Worm (Caenorhabditis elegans) whole organism, young adult: ENCODE results near the gene mac-1.

Source experiments
- B0035.1 ChIP-seq: sonication (generic microtip); optimal IDR thresholded peaks from 2 replicates; lab custom pipeline; 2016; ENCODE audit warnings: missing genetic modification characterization, mild to moderate bottlenecking, missing compliant biosample characterization, missing genotype, missing genetic modification reagents
- B0261.1 ChIP-seq: sonication (generic microtip); optimal IDR thresholded peaks from 2 replicates; lab custom pipeline; 2016; ENCODE audit warnings: mild to moderate bottlenecking, missing genetic modification characterization, moderate library complexity, missing compliant biosample characterization
- B0336.3 ChIP-seq: fragments of 200-800 bp; sonication (Bioruptor generic); IDR thresholded peaks from 2 replicates; pipeline ENCODE4 v1.3.6; 2022; ENCODE audit warnings: missing genetic modification characterization, missing compliant biosample characterization
- F22D6.2 ChIP-seq: sonication (generic microtip); optimal IDR thresholded peaks from 2 replicates; lab custom pipeline; 2016; ENCODE audit warnings: mild to moderate bottlenecking, missing genetic modification characterization, missing compliant biosample characterization
- F23B12.7 ChIP-seq: sonication (generic microtip); optimal IDR thresholded peaks from 2 replicates; lab custom pipeline; 2017; ENCODE audit warnings: missing genetic modification characterization, mild to moderate bottlenecking, missing compliant biosample characterization, antibody characterized with exemption, moderate library complexity; ENCODE audit not compliant: insufficient read depth
- F33H1.4 ChIP-seq: fragments of 200-800 bp; sonication (Bioruptor generic); IDR thresholded peaks from 2 replicates; pipeline ENCODE4 v1.3.6; 2022; ENCODE audit warnings: missing genetic modification reagents, missing genetic modification characterization, missing compliant biosample characterization
- F37B4.10 ChIP-seq: fragments of 200-800 bp; sonication (Bioruptor generic); IDR thresholded peaks from 2 replicates; pipeline ENCODE4 v1.3.6; 2022; ENCODE audit warnings: missing genetic modification characterization, missing compliant biosample characterization
- F57A8.1 ChIP-seq: fragments of 200-800 bp; sonication (Bioruptor generic); optimal IDR thresholded peaks from 2 replicates; lab custom pipeline; 2018; ENCODE audit warnings: mild to moderate bottlenecking, missing genetic modification characterization, moderate library complexity, missing compliant biosample characterization
- K11D2.4 ChIP-seq: fragments of 200-800 bp; sonication (Bioruptor generic); IDR thresholded peaks from 2 replicates; pipeline ENCODE4 v1.3.6; 2022; ENCODE audit warnings: missing genetic modification reagents, missing genetic modification characterization, missing compliant biosample characterization
- K12H6.12 ChIP-seq: fragments of 200-800 bp; sonication (Bioruptor generic); optimal IDR thresholded peaks from 2 replicates; lab custom pipeline; 2018; ENCODE audit warnings: mild to moderate bottlenecking, missing genetic modification characterization, missing compliant biosample characterization
- T26A5.8 ChIP-seq: sonication (generic microtip); optimal IDR thresholded peaks from 2 replicates; lab custom pipeline; 2016; ENCODE audit warnings: missing genetic modification characterization, missing compliant biosample characterization
- Y53F4B.3 ChIP-seq: fragments of 200-800 bp; sonication (Bioruptor generic); IDR thresholded peaks from 2 replicates; pipeline ENCODE4 v1.3.6; 2022; ENCODE audit warnings: missing genetic modification reagents, missing genetic modification characterization, missing compliant biosample characterization
- ZK185.1 ChIP-seq: sonication (generic microtip); optimal IDR thresholded peaks from 2 replicates; lab custom pipeline; 2016; ENCODE audit warnings: mild to moderate bottlenecking, missing genetic modification characterization, missing compliant biosample characterization; ENCODE audit not compliant: poor library complexity, severe bottlenecking
- bed-1 ChIP-seq: fragments of 200-800 bp; sonication (Bioruptor generic); IDR thresholded peaks from 2 replicates; pipeline ENCODE4 v1.3.6; 2022; ENCODE audit warnings: missing genetic modification reagents, missing genetic modification characterization, missing compliant biosample characterization
- cebp-1 ChIP-seq, 2 experiments: fragments of 200-800 bp in 1 of 2; sonication (Bioruptor generic) in 1 of 2; sonication (generic microtip) in 1 of 2; IDR thresholded peaks in 1 of 2; optimal IDR thresholded peaks in 1 of 2; 2 replicates each; pipeline versions ENCODE4 v1.3.6 to Lab custom; 2017 to 2022; ENCODE audit warnings: missing compliant biosample characterization in 2 of 2, missing genetic modification characterization in 2 of 2, mild to moderate bottlenecking in 1 of 2, missing genetic modification reagents in 1 of 2, moderate library complexity in 1 of 2
- cebp-2 ChIP-seq: fragments of 200-800 bp; sonication (Bioruptor generic); IDR thresholded peaks from 2 replicates; pipeline ENCODE4 v1.3.6; 2022; ENCODE audit warnings: missing genetic modification characterization, missing compliant biosample characterization
- ceh-40 ChIP-seq: fragments of 200-800 bp; sonication (Bioruptor generic); IDR thresholded peaks from 2 replicates; pipeline ENCODE4 v1.3.6; 2022; ENCODE audit warnings: missing genetic modification characterization, missing compliant biosample characterization
- ekl-4 ChIP-seq: fragments of 200-800 bp; sonication (Bioruptor generic); IDR thresholded peaks from 2 replicates; pipeline ENCODE4 v1.3.6; 2022; ENCODE audit warnings: missing genetic modification reagents, missing genetic modification characterization, missing compliant biosample characterization
- ets-4 ChIP-seq: fragments of 200-800 bp; sonication (Bioruptor generic); optimal IDR thresholded peaks from 2 replicates; lab custom pipeline; 2018; ENCODE audit warnings: mild to moderate bottlenecking, missing genetic modification characterization, missing compliant biosample characterization
- fkh-3 ChIP-seq: sonication (generic microtip); optimal IDR thresholded peaks from 2 replicates; lab custom pipeline; 2016; ENCODE audit warnings: mild to moderate bottlenecking, missing genetic modification characterization, missing compliant biosample characterization
- hmg-20 ChIP-seq: fragments of 200-800 bp; sonication (Bioruptor generic); IDR thresholded peaks from 2 replicates; pipeline ENCODE4 v1.3.6; 2022; ENCODE audit warnings: missing genetic modification reagents, missing genetic modification characterization, missing compliant biosample characterization
- let-607 ChIP-seq, 2 experiments: fragments of 200-800 bp in 1 of 2; sonication (Bioruptor generic) in 1 of 2; sonication (generic microtip) in 1 of 2; optimal IDR thresholded peaks; 2 replicates each; lab custom pipeline; 2016 to 2018; ENCODE audit warnings: mild to moderate bottlenecking in 2 of 2, missing compliant biosample characterization in 2 of 2, missing genetic modification characterization in 2 of 2, moderate library complexity in 2 of 2, missing genotype in 1 of 2
- lin-26 ChIP-seq: fragments of 200-800 bp; sonication (Bioruptor generic); IDR thresholded peaks from 2 replicates; pipeline ENCODE4 v1.3.6; 2022; ENCODE audit warnings: missing genetic modification reagents, missing genetic modification characterization, missing compliant biosample characterization
- madf-10 ChIP-seq: sonication (generic microtip); optimal IDR thresholded peaks from 2 replicates; lab custom pipeline; 2016; ENCODE audit warnings: mild to moderate bottlenecking, missing genetic modification characterization, missing compliant biosample characterization
- madf-6 ChIP-seq: fragments of 200-800 bp; sonication (Bioruptor generic); IDR thresholded peaks from 2 replicates; pipeline ENCODE4 v1.3.6; 2022; ENCODE audit warnings: missing genetic modification reagents, missing genetic modification characterization, missing compliant biosample characterization
- mes-4 ChIP-seq: sonication (generic microtip); optimal IDR thresholded peaks from 2 replicates; lab custom pipeline; 2016; ENCODE audit warnings: missing genotype, missing genetic modification characterization, missing compliant biosample characterization
- nfya-1 ChIP-seq: sonication (generic microtip); optimal IDR thresholded peaks from 2 replicates; lab custom pipeline; 2017; ENCODE audit warnings: antibody characterized with exemption, missing compliant biosample characterization, missing genetic modification characterization, borderline replicate concordance; ENCODE audit not compliant: insufficient read depth
- nfya-2 ChIP-seq: fragments of 200-800 bp; sonication (Bioruptor generic); IDR thresholded peaks from 2 replicates; pipeline ENCODE4 v1.3.6; 2022; ENCODE audit warnings: missing genetic modification reagents, missing genetic modification characterization, missing compliant biosample characterization
- nfyb-1 ChIP-seq: fragments of 200-800 bp; sonication (Bioruptor generic); IDR thresholded peaks from 2 replicates; pipeline ENCODE4 v1.3.6; 2022; ENCODE audit warnings: missing genetic modification reagents, missing genetic modification characterization, missing compliant biosample characterization
- nhr-120 ChIP-seq: fragments of 200-800 bp; sonication (Bioruptor generic); IDR thresholded peaks from 2 replicates; pipeline ENCODE4 v1.3.6; 2022; ENCODE audit warnings: missing genetic modification characterization, missing compliant biosample characterization
- nhr-27 ChIP-seq: fragments of 200-800 bp; sonication (Bioruptor generic); optimal IDR thresholded peaks from 2 replicates; lab custom pipeline; 2018; ENCODE audit warnings: mild to moderate bottlenecking, missing genetic modification characterization, moderate library complexity, missing compliant biosample characterization
- nhr-80 ChIP-seq: sonication (generic microtip); optimal IDR thresholded peaks from 2 replicates; lab custom pipeline; 2016; ENCODE audit warnings: missing genetic modification characterization, missing compliant biosample characterization
- pbrm-1 ChIP-seq: fragments of 200-800 bp; sonication (Bioruptor generic); IDR thresholded peaks from 2 replicates; pipeline ENCODE4 v1.3.6; 2022; ENCODE audit warnings: missing genetic modification reagents, missing genetic modification characterization, missing compliant biosample characterization
- repo-1 ChIP-seq: sonication (generic microtip); optimal IDR thresholded peaks from 2 replicates; lab custom pipeline; 2017; ENCODE audit warnings: mild to moderate bottlenecking, missing genetic modification characterization, missing compliant biosample characterization
- rpc-1 ChIP-seq, 2 experiments: fragments of 150-350 bp in 1 of 2; sonication (generic microtip) in 1 of 2; optimal IDR thresholded peaks; 2 replicates each; lab custom pipeline; 2014 to 2018; ENCODE audit warnings: missing biosample characterization in 1 of 2, missing genetic modification characterization in 1 of 2, missing genetic modification reagents in 1 of 2, missing genotype in 1 of 2
- snpc-4 ChIP-seq, 5 experiments: fragments of 150-350 bp in 1 of 5; sonication (generic microtip) in 4 of 5; optimal IDR thresholded peaks; 2 replicates each; lab custom pipeline; 2014 to 2018; ENCODE audit warnings: missing genetic modification characterization in 5 of 5, missing biosample characterization in 3 of 5, antibody characterized with exemption in 2 of 5, mild to moderate bottlenecking in 2 of 5, missing compliant biosample characterization in 2 of 5, missing genotype in 2 of 5, moderate library complexity in 2 of 5, missing genetic modification reagents in 1 of 5
- tbp1 ChIP-seq: fragments of 200-800 bp; sonication (Bioruptor generic); optimal IDR thresholded peaks from 2 replicates; lab custom pipeline; 2018; ENCODE audit warnings: mild to moderate bottlenecking, missing genetic modification characterization, missing compliant biosample characterization
- unc-130 ChIP-seq: sonication (generic microtip); optimal IDR thresholded peaks from 2 replicates; lab custom pipeline; 2016; ENCODE audit warnings: missing genetic modification reagents, missing genetic modification characterization, missing compliant biosample characterization
- unc-62 ChIP-seq: fragments of 150-350 bp; optimal IDR thresholded peaks from 2 replicates; lab custom pipeline; 2014; ENCODE audit warnings: missing biosample characterization, missing genetic modification reagents, missing genetic modification characterization
- zfh-2 ChIP-seq: fragments of 200-800 bp; sonication (Bioruptor generic); conservative IDR thresholded peaks from 2 replicates; pipeline ENCODE4 v1.3.6; 2022; ENCODE audit warnings: missing genetic modification reagents, missing genetic modification characterization, missing compliant biosample characterization
- zim-3 ChIP-seq: sonication (generic microtip); optimal IDR thresholded peaks from 2 replicates; lab custom pipeline; 2017; ENCODE audit warnings: mild to moderate bottlenecking, missing genetic modification characterization, moderate library complexity, missing compliant biosample characterization
- ztf-18 ChIP-seq: sonication (generic microtip); optimal IDR thresholded peaks from 2 replicates; lab custom pipeline; 2016; ENCODE audit warnings: missing genotype, mild to moderate bottlenecking, missing genetic modification characterization, missing compliant biosample characterization
- ztf-22 ChIP-seq: fragments of 200-800 bp; sonication (Bioruptor generic); optimal IDR thresholded peaks from 2 replicates; lab custom pipeline; 2018; ENCODE audit warnings: mild to moderate bottlenecking, missing genetic modification characterization, moderate library complexity, missing compliant biosample characterization
- ztf-26 ChIP-seq: sonication (generic microtip); optimal IDR thresholded peaks from 2 replicates; lab custom pipeline; 2017; ENCODE audit warnings: missing genetic modification characterization, missing compliant biosample characterization
- ztf-3 ChIP-seq: fragments of 200-800 bp; sonication (Bioruptor generic); optimal IDR thresholded peaks from 2 replicates; lab custom pipeline; 2018; ENCODE audit warnings: mild to moderate bottlenecking, missing genetic modification characterization, missing compliant biosample characterization

The mac-1 gene

DNA sequence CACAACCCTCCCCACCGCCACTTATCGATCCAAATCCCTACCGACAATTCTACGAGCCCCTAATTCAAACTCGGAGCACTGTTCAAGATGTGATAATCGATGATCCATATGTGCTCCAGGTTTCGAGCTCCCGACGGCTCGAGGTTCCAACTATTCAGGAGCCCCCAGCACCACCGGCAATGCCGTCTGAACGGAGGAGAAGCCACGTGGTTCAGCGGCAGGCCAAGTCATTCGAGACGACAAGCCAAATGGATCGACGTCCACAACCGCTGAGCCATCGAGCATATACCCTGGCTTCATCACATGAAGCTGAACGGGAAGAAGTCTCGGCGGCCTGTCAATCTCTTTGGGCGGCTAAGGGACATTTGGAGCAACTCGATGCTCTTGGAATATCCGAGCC, 20.1 kb downstream of the mac-1 start:
- TF ChIP-seq ceh-40 (no peak), nfya-1 (tag; lab: Kevin White, UChicago) (no peak), zfh-2 (GFP tag; lab: Robert Waterston, UW) (peak; percentile 74; the same call in 1 of the 2 replicates), B0261.1 (no peak), fkh-3 (tag; lab: Kevin White, UChicago) (no peak)

DNA sequence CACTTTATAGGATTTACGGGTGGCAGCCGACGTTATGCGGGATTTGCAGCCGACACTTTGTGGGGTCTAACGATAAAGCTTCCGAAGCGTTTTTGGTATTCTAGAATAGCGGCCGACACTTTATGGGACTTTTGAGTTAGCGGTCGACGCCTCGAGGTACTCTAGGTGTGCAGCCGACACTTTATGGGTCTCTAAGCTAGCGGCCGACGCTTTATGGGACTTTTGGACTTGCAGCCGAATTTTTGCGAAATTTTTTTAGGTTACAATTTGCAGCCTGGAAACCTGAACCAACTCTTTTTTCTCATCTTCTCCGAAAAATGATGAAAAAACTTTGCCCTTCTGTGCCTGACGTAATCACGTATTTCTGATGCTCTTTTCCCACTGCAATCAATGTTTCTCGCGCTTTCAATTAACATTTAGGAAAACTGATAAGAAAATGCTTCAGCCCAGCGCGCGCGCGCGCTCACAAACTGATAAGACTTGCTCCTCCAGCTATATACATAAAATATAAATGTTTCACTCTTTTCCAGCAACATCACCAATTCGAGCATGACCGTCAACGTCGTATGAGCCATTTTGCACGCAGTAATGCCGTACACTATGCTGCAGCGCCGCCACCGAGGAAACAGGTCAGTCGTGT, 21.4 kb downstream of the mac-1 start:
- TF ChIP-seq snpc-4 (GFP tag; optimal IDR thresholded peaks at IDR 0.05; lab: Kevin White, UChicago) (no peak), snpc-4 (tag; optimal IDR thresholded peaks at IDR 0.05; lab: Kevin White, UChicago) (peak in 1 of 4 experiments; percentile 31), T26A5.8 (tag; lab: Kevin White, UChicago) (no peak), F22D6.2 (tag; lab: Kevin White, UChicago) (no peak), madf-10 (no peak), ekl-4 (GFP tag; lab: Robert Waterston, UW) (no peak), F23B12.7 (tag; lab: Kevin White, UChicago) (no peak), zim-3 (tag; lab: Kevin White, UChicago) (no peak), K11D2.4 (GFP tag; lab: Robert Waterston, UW) (no peak), ZK185.1 (tag; lab: Kevin White, UChicago) (no peak), ztf-3 (GFP tag; lab: Kevin White, UChicago) (no peak), hmg-20 (GFP tag; lab: Robert Waterston, UW) (no peak), F37B4.10 (GFP tag; lab: Robert Waterston, UW) (no peak), nhr-27 (no peak), repo-1 (no peak), nhr-80 (peak; percentile 90), nfyb-1 (GFP tag; lab: Robert Waterston, UW) (no peak), Y53F4B.3 (no peak), unc-62 (no peak), cebp-2 (GFP tag; lab: Robert Waterston, UW) (no peak), ztf-22 (GFP tag; lab: Kevin White, UChicago) (peak; percentile 97), nhr-120 (0 out of 2 replicates have a peak, but pooled peaks have one; percentile 23), F33H1.4 (GFP tag; lab: Robert Waterston, UW) (no peak), lin-26 (GFP tag; lab: Robert Waterston, UW) (no peak), rpc-1 (optimal IDR thresholded peaks at IDR 0.05; lab: Kevin White, UChicago) (no peak), rpc-1 (tag; optimal IDR thresholded peaks at IDR 0.05; lab: Kevin White, UChicago) (no peak), madf-6 (GFP tag; lab: Robert Waterston, UW) (no peak), bed-1 (GFP tag; lab: Robert Waterston, UW) (no peak), K12H6.12 (tag; lab: Kevin White, UChicago) (no peak), cebp-1 (GFP tag; IDR thresholded peaks at IDR 0.05; lab: Robert Waterston, UW) (no peak), cebp-1 (tag; optimal IDR thresholded peaks at IDR 0.05; lab: Kevin White, UChicago) (peak; percentile 20), B0035.1 (tag; lab: Kevin White, UChicago) (no peak), tbp1 (GFP tag; lab: Kevin White, UChicago) (peak; percentile 10)

DNA sequence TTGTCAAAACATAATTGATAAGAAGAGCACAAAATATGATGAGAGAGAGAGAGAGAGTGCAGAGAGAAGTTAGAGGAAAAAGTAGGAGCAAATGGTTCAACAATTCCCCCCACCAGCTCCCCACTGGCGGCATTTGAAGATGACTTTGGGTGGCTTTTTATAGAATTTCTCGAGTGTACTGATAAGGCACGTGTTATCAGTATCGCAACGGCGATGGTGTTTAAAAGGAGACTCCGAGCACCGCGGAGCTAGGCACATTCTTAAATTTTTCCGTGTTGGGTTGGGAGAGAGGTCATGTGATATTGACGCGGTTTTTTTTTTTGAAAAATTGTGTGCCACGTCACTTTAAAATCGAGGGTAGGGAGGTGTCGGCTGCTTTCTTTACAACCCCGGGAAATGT, 22.2 kb downstream of the mac-1 start:
- TF ChIP-seq F57A8.1 (GFP tag; lab: Kevin White, UChicago) (no peak), ets-4 (GFP tag; lab: Kevin White, UChicago) (no peak), pbrm-1 (GFP tag; lab: Robert Waterston, UW) (no peak), let-607 (tag; optimal IDR thresholded peaks at IDR 0.05; lab: Kevin White, UChicago) (peak; percentile 25 to 85), tbp1 (GFP tag; lab: Kevin White, UChicago) (peak; percentile 43), B0336.3 (peak; percentile 32; the same call in 1 of the 2 replicates), nfya-2 (GFP tag; lab: Robert Waterston, UW) (no peak), mes-4 (tag; lab: Kevin White, UChicago) (no peak), ztf-26 (tag; lab: Kevin White, UChicago) (no peak), unc-130 (GFP tag; lab: Kevin White, UChicago) (no peak), ztf-18 (no peak), cebp-1 (GFP tag; IDR thresholded peaks at IDR 0.05; lab: Robert Waterston, UW) (no peak), cebp-1 (tag; optimal IDR thresholded peaks at IDR 0.05; lab: Kevin White, UChicago) (peak; percentile 30)
